Worm (Caenorhabditis elegans) whole organism, young adult: Measurements from ENCODE around the gene nhr-84.

Experiments
- B0035.1 ChIP-seq: sonication (generic microtip); optimal IDR thresholded peaks from 2 replicates; lab custom pipeline; 2016; ENCODE audit warnings: missing genetic modification characterization, mild to moderate bottlenecking, missing compliant biosample characterization, missing genotype, missing genetic modification reagents
- chd-7 ChIP-seq: sonication (generic microtip); optimal IDR thresholded peaks from 2 replicates; lab custom pipeline; 2016; ENCODE audit warnings: mild to moderate bottlenecking, missing genetic modification characterization, moderate library complexity, missing compliant biosample characterization
- gei-17 ChIP-seq: fragments of 200-800 bp; sonication (Bioruptor generic); optimal IDR thresholded peaks from 2 replicates; lab custom pipeline; 2018; ENCODE audit warnings: mild to moderate bottlenecking, missing genetic modification characterization, missing compliant biosample characterization
- lsl-1 ChIP-seq: fragments of 200-800 bp; sonication (Bioruptor generic); optimal IDR thresholded peaks from 2 replicates; lab custom pipeline; 2018; ENCODE audit warnings: mild to moderate bottlenecking, missing genetic modification characterization, moderate library complexity, missing compliant biosample characterization
- pha-4 ChIP-seq: fragments of 150-350 bp; sonication (generic microtip); optimal IDR thresholded peaks from 2 replicates; lab custom pipeline; 2014; ENCODE audit warnings: missing biosample characterization, missing genetic modification reagents, missing genetic modification characterization
- unc-130 ChIP-seq: sonication (generic microtip); optimal IDR thresholded peaks from 2 replicates; lab custom pipeline; 2016; ENCODE audit warnings: missing genetic modification reagents, missing genetic modification characterization, missing compliant biosample characterization

DNA sequence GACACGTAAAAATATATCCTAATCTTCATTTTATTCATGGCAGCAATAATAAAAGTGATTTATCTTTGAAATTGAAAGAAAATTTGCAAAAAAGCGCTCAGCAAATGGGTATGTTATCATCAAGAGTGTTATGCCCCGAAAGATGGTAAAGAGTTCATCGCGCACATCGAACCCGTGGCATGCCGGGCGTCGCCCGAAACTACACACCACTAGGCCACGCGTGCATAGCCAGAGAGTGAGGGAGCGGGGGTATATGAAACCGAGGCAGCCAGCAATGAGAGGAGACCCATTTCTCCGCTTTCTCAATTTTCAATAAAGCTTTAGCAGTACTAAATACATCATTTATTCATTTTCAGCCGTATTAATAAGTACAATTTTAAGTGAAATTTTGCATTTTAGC is 5.6 kb downstream of the nhr-84 start:
- TF ChIP-seq B0035.1 (tag; lab: Kevin White, UChicago) (peak; percentile 82), pha-4 (tag; lab: Kevin White, UChicago) (no peak), chd-7 (peak; percentile 95), gei-17 (GFP tag; lab: Kevin White, UChicago) (peak; percentile 73), lsl-1 (GFP tag; lab: Kevin White, UChicago) (peak; percentile 71), unc-130 (GFP tag; lab: Kevin White, UChicago) (peak; percentile 81)
